Fruit fly (Drosophila melanogaster): ENCODE results near the gene CG9286.

Gene CG9286

dm6 chr3R:13817480-13818305 is 36.9 kb downstream of the CG9286 start:
- TF ChIP-seq acj6 (GFP tag; optimal IDR thresholded peaks at IDR 0.05) (no peak), CG11902 (GFP tag; optimal IDR thresholded peaks at IDR 0.05) (no peak), CG10631 (GFP tag; optimal IDR thresholded peaks at IDR 0.05) (no peak), Eip93F (GFP tag; optimal IDR thresholded peaks at IDR 0.05) (no peak), Sox14 (GFP tag; optimal IDR thresholded peaks at IDR 0.05) (no peak), svp (GFP tag) (peak; percentile 63), Gug (GFP tag; IDR thresholded peaks at IDR 0.05) (peak; percentile 34; the same call in 1 of the 2 replicates), CG8319 (GFP tag; optimal IDR thresholded peaks at IDR 0.05) (no peak), CG15336 (GFP tag; IDR thresholded peaks at IDR 0.05) (peak; percentile 68), fd85E (GFP tag; optimal IDR thresholded peaks at IDR 0.05) (no peak), Hr4 (GFP tag; optimal IDR thresholded peaks at IDR 0.05) (peak; percentile 81), topi (GFP tag; optimal IDR thresholded peaks at IDR 0.05) (no peak), pdm3 (GFP tag; optimal IDR thresholded peaks at IDR 0.05) (peak; percentile 2), eg (GFP tag; IDR thresholded peaks at IDR 0.05) (peak; percentile 69), CG10669 (GFP tag; optimal IDR thresholded peaks at IDR 0.05) (no peak), CG8632 (GFP tag; optimal IDR thresholded peaks at IDR 0.05) (no peak), Blimp-1 (GFP tag; optimal IDR thresholded peaks at IDR 0.05) (peak; percentile 39), CG3032 (tag; optimal IDR thresholded peaks at IDR 0.05) (no peak), CG6792 (GFP tag; optimal IDR thresholded peaks at IDR 0.05) (no peak), CG32006 (GFP tag; optimal IDR thresholded peaks at IDR 0.05) (peak; percentile 91), Smox (GFP tag; optimal IDR thresholded peaks at IDR 0.05) (no peak), Ets96B (tag; optimal IDR thresholded peaks at IDR 0.05) (no peak), CG31627 (GFP tag; optimal IDR thresholded peaks at IDR 0.05) (no peak), CG3919 (GFP tag; optimal IDR thresholded peaks at IDR 0.05) (no peak), OdsH (GFP tag; optimal IDR thresholded peaks at IDR 0.05) (peak; percentile 41), CG6808 (GFP tag; optimal IDR thresholded peaks at IDR 0.05) (no peak), salr (GFP tag; optimal IDR thresholded peaks at IDR 0.05) (peak in 1 of 2 experiments; percentile 41), CG6163 (GFP tag; IDR thresholded peaks at IDR 0.05) (peak; percentile 7; the same call in 1 of the 3 replicates), CG4318 (GFP tag; optimal IDR thresholded peaks at IDR 0.05) (peak; percentile 78), Lpt (GFP tag; optimal IDR thresholded peaks at IDR 0.05) (peak; percentile 50), achi (GFP tag; optimal IDR thresholded peaks at IDR 0.05) (peak; percentile 2), dac (GFP tag; optimal IDR thresholded peaks at IDR 0.05) (peak; percentile 76), fkh (GFP tag; optimal IDR thresholded peaks at IDR 0.05) (peak; percentile 65), CG7368 (GFP tag; optimal IDR thresholded peaks at IDR 0.05) (no peak), CG6276 (GFP tag; optimal IDR thresholded peaks at IDR 0.05) (peak; percentile 69), CG1621 (tag; optimal IDR thresholded peaks at IDR 0.05) (no peak), cyc (GFP tag; optimal IDR thresholded peaks at IDR 0.05) (no peak), Met (GFP tag; optimal IDR thresholded peaks at IDR 0.05) (peak; percentile 28), vri (GFP tag; optimal IDR thresholded peaks at IDR 0.05) (no peak), Sox102F (GFP tag; optimal IDR thresholded peaks at IDR 0.05) (peak; percentile 5), Hr38 (GFP tag; optimal IDR thresholded peaks at IDR 0.05) (no peak), Eip78C (GFP tag) (peak; percentile 49), CG8119 (GFP tag; IDR thresholded peaks at IDR 0.05) (peak; percentile 83), Eip75B (GFP tag; optimal IDR thresholded peaks at IDR 0.05) (no peak), Hr39 (GFP tag; optimal IDR thresholded peaks at IDR 0.05) (no peak)
